Worm (Caenorhabditis elegans) whole organism, L2 larva: ENCODE measurements around the gene F58G11.4.

Experiments
- C34F6.9 ChIP-seq: fragments of 150-350 bp; optimal IDR thresholded peaks from 2 replicates; lab custom pipeline; 2014; ENCODE audit warnings: missing biosample characterization, missing genetic modification characterization
- F13H6.1 ChIP-seq: sonication (generic microtip); optimal IDR thresholded peaks from 2 replicates; lab custom pipeline; 2016; ENCODE audit warnings: missing genetic modification characterization, missing compliant biosample characterization
- R02D3.7 ChIP-seq: fragments of 150-350 bp; optimal IDR thresholded peaks from 2 replicates; lab custom pipeline; 2014; ENCODE audit warnings: missing biosample characterization, missing genetic modification characterization
- Y55F3AM.14 ChIP-seq: fragments of 200-800 bp; sonication (Bioruptor generic); optimal IDR thresholded peaks from 2 replicates; lab custom pipeline; 2018; ENCODE audit warnings: mild to moderate bottlenecking, missing genetic modification characterization, missing compliant biosample characterization
- ZK546.5 ChIP-seq: sonication (generic microtip); optimal IDR thresholded peaks from 2 replicates; lab custom pipeline; 2017; ENCODE audit warnings: missing biosample characterization, missing genetic modification characterization
- alr-1 ChIP-seq: fragments of 150-350 bp; optimal IDR thresholded peaks from 2 replicates; lab custom pipeline; 2014; ENCODE audit warnings: missing biosample characterization, missing genetic modification characterization
- aly-2 ChIP-seq: fragments of 150-350 bp; optimal IDR thresholded peaks from 2 replicates; lab custom pipeline; 2014; ENCODE audit warnings: missing biosample characterization, missing genetic modification characterization
- ama-1 ChIP-seq: fragments of 150-350 bp; optimal IDR thresholded peaks from 2 replicates; lab custom pipeline; 2018; ENCODE audit warnings: inconsistent platforms
- blmp-1 ChIP-seq: sonication (generic microtip); optimal IDR thresholded peaks from 2 replicates; lab custom pipeline; 2017; ENCODE audit warnings: missing genetic modification characterization, mild to moderate bottlenecking, missing compliant biosample characterization, antibody characterized with exemption, moderate library complexity; ENCODE audit not compliant: insufficient read depth
- ceh-16 ChIP-seq: fragments of 150-350 bp; optimal IDR thresholded peaks from 2 replicates; lab custom pipeline; 2014; ENCODE audit warnings: missing biosample characterization, missing genetic modification characterization
- ceh-82 ChIP-seq: fragments of 150-350 bp; optimal IDR thresholded peaks from 2 replicates; lab custom pipeline; 2014; ENCODE audit warnings: missing biosample characterization, missing genetic modification characterization
- crh-2 ChIP-seq: sonication (generic microtip); optimal IDR thresholded peaks from 2 replicates; lab custom pipeline; 2017; ENCODE audit warnings: missing biosample characterization, missing genetic modification characterization
- dmd-4 ChIP-seq: sonication (generic microtip); optimal IDR thresholded peaks from 2 replicates; lab custom pipeline; 2017; ENCODE audit warnings: missing biosample characterization, missing genetic modification characterization
- egl-27 ChIP-seq: sonication (generic microtip); optimal IDR thresholded peaks from 3 replicates; lab custom pipeline; 2017; ENCODE audit warnings: missing biosample characterization, missing genetic modification reagents, missing genetic modification characterization
- elt-1 ChIP-seq: fragments of 150-350 bp; optimal IDR thresholded peaks from 2 replicates; lab custom pipeline; 2014; ENCODE audit warnings: missing biosample characterization, missing genetic modification characterization
- elt-3 ChIP-seq: sonication (generic microtip); optimal IDR thresholded peaks from 2 replicates; lab custom pipeline; 2017; ENCODE audit warnings: missing biosample characterization, missing genetic modification characterization
- fos-1 ChIP-seq: fragments of 150-350 bp; optimal IDR thresholded peaks from 2 replicates; lab custom pipeline; 2014; ENCODE audit warnings: missing biosample characterization, missing genetic modification characterization
- gmeb-1 ChIP-seq: fragments of 150-350 bp; optimal IDR thresholded peaks from 2 replicates; lab custom pipeline; 2014; ENCODE audit warnings: missing biosample characterization, missing genetic modification characterization
- lin-11 ChIP-seq: fragments of 150-350 bp; sonication (generic microtip); optimal IDR thresholded peaks from 2 replicates; lab custom pipeline; 2014; ENCODE audit warnings: missing biosample characterization, missing genetic modification characterization, inconsistent platforms, mixed read lengths
- lin-13 ChIP-seq: fragments of 150-350 bp; optimal IDR thresholded peaks from 2 replicates; lab custom pipeline; 2014; ENCODE audit warnings: missing biosample characterization, missing genetic modification reagents, missing genetic modification characterization
- lin-39 ChIP-seq: fragments of 150-350 bp; optimal IDR thresholded peaks from 2 replicates; lab custom pipeline; 2014; ENCODE audit warnings: missing biosample characterization, missing genetic modification reagents, missing genetic modification characterization
- lsy-2 ChIP-seq, 2 experiments: fragments of 150-350 bp in 1 of 2; sonication (generic microtip) in 1 of 2; optimal IDR thresholded peaks; 2 replicates each; lab custom pipeline; 2014 to 2017; ENCODE audit warnings: missing biosample characterization in 2 of 2, missing genetic modification characterization in 2 of 2
- mab-5 ChIP-seq: fragments of 150-350 bp; optimal IDR thresholded peaks from 2 replicates; lab custom pipeline; 2014; ENCODE audit warnings: missing biosample characterization, missing genetic modification characterization
- mbf-1 ChIP-seq: sonication (generic microtip); optimal IDR thresholded peaks from 2 replicates; lab custom pipeline; 2017; ENCODE audit warnings: missing biosample characterization, missing genetic modification characterization
- mdl-1 ChIP-seq, 2 experiments: fragments of 150-350 bp in 1 of 2; sonication (generic microtip) in 1 of 2; optimal IDR thresholded peaks; 2 replicates each; lab custom pipeline; 2017; ENCODE audit warnings: missing biosample characterization in 2 of 2, missing genetic modification characterization in 2 of 2
- nhr-10 ChIP-seq: sonication (generic microtip); optimal IDR thresholded peaks from 2 replicates; lab custom pipeline; 2017; ENCODE audit warnings: missing biosample characterization, missing genetic modification characterization
- nhr-11 ChIP-seq: fragments of 150-350 bp; optimal IDR thresholded peaks from 2 replicates; lab custom pipeline; 2014; ENCODE audit warnings: missing biosample characterization, missing genetic modification characterization
- nhr-12 ChIP-seq: fragments of 150-350 bp; optimal IDR thresholded peaks from 2 replicates; lab custom pipeline; 2014; ENCODE audit warnings: missing biosample characterization, missing genetic modification characterization
- nhr-129 ChIP-seq: fragments of 150-350 bp; optimal IDR thresholded peaks from 2 replicates; lab custom pipeline; 2014; ENCODE audit warnings: missing biosample characterization, missing genetic modification characterization
- nhr-21 ChIP-seq: fragments of 150-350 bp; optimal IDR thresholded peaks from 2 replicates; lab custom pipeline; 2014; ENCODE audit warnings: missing biosample characterization, missing genetic modification characterization
- nhr-23 ChIP-seq: fragments of 150-350 bp; optimal IDR thresholded peaks from 2 replicates; lab custom pipeline; 2014; ENCODE audit warnings: missing biosample characterization, missing genetic modification reagents, missing genetic modification characterization
- nhr-237 ChIP-seq: fragments of 150-350 bp; optimal IDR thresholded peaks from 2 replicates; lab custom pipeline; 2014; ENCODE audit warnings: missing biosample characterization, missing genetic modification characterization
- nhr-25 ChIP-seq: fragments of 150-350 bp; sonication (generic microtip); optimal IDR thresholded peaks from 3 replicates; lab custom pipeline; 2014; ENCODE audit warnings: missing biosample characterization, missing genetic modification characterization
- nhr-6 ChIP-seq: fragments of 150-350 bp; optimal IDR thresholded peaks from 2 replicates; lab custom pipeline; 2014; ENCODE audit warnings: missing biosample characterization, missing genetic modification characterization
- nhr-77 ChIP-seq: fragments of 150-350 bp; optimal IDR thresholded peaks from 2 replicates; lab custom pipeline; 2014; ENCODE audit warnings: missing biosample characterization, missing genetic modification characterization
- peb-1 ChIP-seq: fragments of 150-350 bp; optimal IDR thresholded peaks from 2 replicates; lab custom pipeline; 2014; ENCODE audit warnings: missing biosample characterization, missing genetic modification characterization
- sem-4 ChIP-seq: fragments of 150-350 bp; optimal IDR thresholded peaks from 2 replicates; lab custom pipeline; 2014; ENCODE audit warnings: missing biosample characterization, missing genetic modification reagents, missing genetic modification characterization
- skn-1 ChIP-seq: sonication (generic microtip); optimal IDR thresholded peaks from 2 replicates; lab custom pipeline; 2017; ENCODE audit warnings: missing biosample characterization, missing genetic modification characterization
- sma-3 ChIP-seq: sonication (generic microtip); optimal IDR thresholded peaks from 2 replicates; lab custom pipeline; 2016; ENCODE audit warnings: missing genetic modification reagents, missing genetic modification characterization, missing compliant biosample characterization
- sma-9 ChIP-seq, 2 experiments: fragments of 150-350 bp in 1 of 2; sonication (generic microtip) in 1 of 2; optimal IDR thresholded peaks; 2 replicates each; lab custom pipeline; 2014 to 2016; ENCODE audit warnings: missing genetic modification characterization in 2 of 2, mild to moderate bottlenecking in 1 of 2, missing biosample characterization in 1 of 2, missing compliant biosample characterization in 1 of 2, missing genetic modification reagents in 1 of 2, moderate library complexity in 1 of 2
- snpc-4 ChIP-seq: fragments of 150-350 bp; optimal IDR thresholded peaks from 2 replicates; lab custom pipeline; 2014; ENCODE audit warnings: missing biosample characterization, missing genetic modification characterization
- unc-39 ChIP-seq: fragments of 150-350 bp; optimal IDR thresholded peaks from 2 replicates; lab custom pipeline; 2014; ENCODE audit warnings: missing biosample characterization, missing genetic modification characterization
- unc-55 ChIP-seq: fragments of 150-350 bp; sonication (generic microtip); optimal IDR thresholded peaks from 3 replicates; lab custom pipeline; 2014; ENCODE audit warnings: missing biosample characterization, missing genetic modification reagents, missing genetic modification characterization
- unc-62 ChIP-seq: fragments of 150-350 bp; optimal IDR thresholded peaks from 2 replicates; lab custom pipeline; 2014; ENCODE audit warnings: missing biosample characterization, missing genetic modification reagents, missing genetic modification characterization
- zag-1 ChIP-seq: fragments of 150-350 bp; optimal IDR thresholded peaks from 2 replicates; lab custom pipeline; 2014; ENCODE audit warnings: missing biosample characterization, missing genetic modification characterization
- ztf-1 ChIP-seq: fragments of 200-800 bp; sonication (Bioruptor generic); conservative IDR thresholded peaks from 2 replicates; pipeline ENCODE4 v1.3.6; 2022; ENCODE audit warnings: missing genetic modification characterization, missing compliant biosample characterization
- ztf-11 ChIP-seq: sonication (generic microtip); optimal IDR thresholded peaks from 2 replicates; lab custom pipeline; 2017; ENCODE audit warnings: missing biosample characterization, missing genetic modification characterization
- ztf-4 ChIP-seq: fragments of 150-350 bp; optimal IDR thresholded peaks from 2 replicates; lab custom pipeline; 2014; ENCODE audit warnings: missing biosample characterization, missing genetic modification characterization

Gene F58G11.4

DNA sequence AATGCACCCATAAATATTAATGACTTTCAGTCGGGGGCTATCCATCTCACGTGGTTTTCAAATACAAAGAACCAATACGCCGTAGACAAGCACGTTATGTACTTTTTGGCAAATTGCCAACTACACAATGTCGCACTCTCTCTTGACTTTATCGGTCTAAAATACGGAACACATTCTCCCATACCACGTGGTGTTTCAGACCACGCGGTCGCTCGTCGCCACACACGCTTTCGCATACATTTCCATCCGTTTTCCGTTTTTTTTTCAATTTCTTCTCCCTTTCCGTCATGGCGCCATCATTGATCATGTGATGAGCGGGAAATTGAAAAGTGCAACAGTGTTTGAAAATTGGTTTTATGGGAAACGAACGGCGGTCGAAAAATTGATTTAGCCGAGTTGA is 13.8 kb upstream of the F58G11.4 start:
- TF ChIP-seq peb-1 (tag; lab: Kevin White, UChicago) (no peak), nhr-23 (tag; lab: Kevin White, UChicago) (no peak), skn-1 (tag; lab: Kevin White, UChicago) (peak; percentile 49), nhr-12 (tag; lab: Kevin White, UChicago) (no peak), mbf-1 (no peak), unc-55 (GFP tag; lab: Kevin White, UChicago) (peak; percentile 49), F13H6.1 (tag; lab: Kevin White, UChicago) (peak; percentile 95), elt-3 (no peak), alr-1 (tag; lab: Kevin White, UChicago) (no peak), nhr-25 (tag; lab: Kevin White, UChicago) (peak; percentile 92), nhr-6 (no peak), dmd-4 (no peak), nhr-129 (peak; percentile 93), nhr-11 (tag; lab: Kevin White, UChicago) (no peak), ama-1 (lab: Kevin White, UChicago) (peak; percentile 40), nhr-237 (tag; lab: Kevin White, UChicago) (no peak), nhr-21 (peak; percentile 97), lsy-2 (tag; optimal IDR thresholded peaks at IDR 0.05; lab: Kevin White, UChicago) (peak in 1 of 2 experiments; percentile 86), nhr-77 (tag; lab: Kevin White, UChicago) (no peak), lin-39 (tag; lab: Kevin White, UChicago) (no peak), sma-3 (GFP tag; lab: Kevin White, UChicago) (peak; percentile 97), C34F6.9 (tag; lab: Kevin White, UChicago) (peak; percentile 91), ztf-11 (tag; lab: Kevin White, UChicago) (no peak), Y55F3AM.14 (GFP tag; lab: Kevin White, UChicago) (peak; percentile 71), ceh-82 (tag; lab: Kevin White, UChicago) (no peak), blmp-1 (tag; lab: Kevin White, UChicago) (peak; percentile 97), fos-1 (tag; lab: Kevin White, UChicago) (peak; percentile 63), egl-27 (tag; lab: Kevin White, UChicago) (peak; percentile 94), ZK546.5 (tag; lab: Kevin White, UChicago) (no peak), aly-2 (no peak), gmeb-1 (tag; lab: Kevin White, UChicago) (peak; percentile 71), sma-9 (GFP tag; optimal IDR thresholded peaks at IDR 0.05; lab: Kevin White, UChicago) (peak; percentile 99), sma-9 (tag; optimal IDR thresholded peaks at IDR 0.05; lab: Kevin White, UChicago) (peak; percentile 55), ztf-1 (GFP tag; lab: Robert Waterston, UW) (no peak), R02D3.7 (no peak), snpc-4 (tag; lab: Kevin White, UChicago) (peak; percentile 59), sem-4 (peak; percentile 94), unc-62 (GFP tag; lab: Kevin White, UChicago) (peak; percentile 49), ztf-4 (tag; lab: Kevin White, UChicago) (peak; percentile 89), ceh-16 (peak; percentile 50), nhr-10 (tag; lab: Kevin White, UChicago) (no peak), mdl-1 (tag; optimal IDR thresholded peaks at IDR 0.05; lab: Kevin White, UChicago) (peak; percentile 91 to 94), lin-11 (tag; lab: Kevin White, UChicago) (peak; percentile 52), lin-13 (GFP tag; lab: Kevin White, UChicago) (peak; percentile 42), mab-5 (peak; percentile 29), unc-39 (tag; lab: Kevin White, UChicago) (no peak), crh-2 (peak; percentile 93), zag-1 (no peak), elt-1 (tag; lab: Kevin White, UChicago) (no peak)
